Fruit fly (Drosophila melanogaster) whole organism, embryonic: Measurements from ENCODE around the gene Acf.

ENCODE experiments used
- Atf3 ChIP-seq: fragments of 200-800 bp; sonication (Bioruptor generic); optimal IDR thresholded peaks from 3 replicates; lab custom pipeline; 2016; ENCODE audit warnings: missing biosample characterization, missing genetic modification characterization
- B-H1 ChIP-seq: fragments of 200-800 bp; sonication (Bioruptor generic); IDR thresholded peaks from 3 replicates; pipeline ENCODE4 v1.3.6; 2022; ENCODE audit warnings: missing biosample characterization, missing genetic modification characterization
- CG12155 ChIP-seq: fragments of 200-800 bp; sonication (Bioruptor generic); optimal IDR thresholded peaks from 3 replicates; lab custom pipeline; 2016; ENCODE audit warnings: missing biosample characterization, missing genetic modification characterization
- CG12236 ChIP-seq: fragments of 200-800 bp; sonication (Bioruptor generic); optimal IDR thresholded peaks from 2 replicates; lab custom pipeline; 2016; ENCODE audit warnings: missing biosample characterization, missing genetic modification characterization
- CG14014 ChIP-seq: fragments of 200-800 bp; sonication (Bioruptor generic); IDR thresholded peaks from 2 replicates; pipeline ENCODE4 v1.3.6; 2022; ENCODE audit warnings: missing biosample characterization, missing genetic modification characterization
- CG14710 ChIP-seq: fragments of 200-800 bp; sonication (Bioruptor generic); optimal IDR thresholded peaks from 3 replicates; lab custom pipeline; 2019; ENCODE audit warnings: missing biosample characterization, mild to moderate bottlenecking, missing genetic modification characterization, moderate library complexity
- CG14965 ChIP-seq: fragments of 200-800 bp; sonication (Bioruptor generic); optimal IDR thresholded peaks from 2 replicates; lab custom pipeline; 2016; ENCODE audit warnings: missing biosample characterization, missing genetic modification characterization, borderline replicate concordance
- CG15514 ChIP-seq: fragments of 200-800 bp; sonication (Bioruptor generic); optimal IDR thresholded peaks from 3 replicates; lab custom pipeline; 2017; ENCODE audit warnings: missing biosample characterization, missing genetic modification characterization, mild to moderate bottlenecking, moderate library complexity, missing genetic modification reagents
- CG15601 ChIP-seq: fragments of 200-800 bp; sonication (Bioruptor generic); optimal IDR thresholded peaks from 3 replicates; lab custom pipeline; 2019; ENCODE audit warnings: missing biosample characterization, mild to moderate bottlenecking, missing genetic modification characterization, moderate library complexity
- CG1603 ChIP-seq: fragments of 200-800 bp; sonication (Bioruptor generic); optimal IDR thresholded peaks from 2 replicates; lab custom pipeline; 2019; ENCODE audit warnings: missing biosample characterization, mild to moderate bottlenecking, missing genetic modification characterization, moderate library complexity
- CG17186 ChIP-seq: fragments of 200-800 bp; sonication (Bioruptor generic); optimal IDR thresholded peaks from 3 replicates; lab custom pipeline; 2017; ENCODE audit warnings: missing biosample characterization, missing genetic modification reagents, missing genetic modification characterization
- CG30020 ChIP-seq: fragments of 200-800 bp; optimal IDR thresholded peaks from 2 replicates; lab custom pipeline; 2019; ENCODE audit warnings: missing biosample characterization, mild to moderate bottlenecking, missing genetic modification characterization, moderate library complexity
- CG34224 ChIP-seq: fragments of 200-800 bp; sonication (Bioruptor generic); IDR thresholded peaks from 3 replicates; pipeline ENCODE4 v1.3.6; 2022; ENCODE audit warnings: missing biosample characterization, missing genetic modification characterization; ENCODE audit not compliant: partially characterized antibody
- CG4282 ChIP-seq: fragments of 200-800 bp; sonication (Bioruptor generic); optimal IDR thresholded peaks from 2 replicates; lab custom pipeline; 2016; ENCODE audit warnings: missing biosample characterization, missing genetic modification characterization
- CG8944 ChIP-seq: fragments of 200-800 bp; sonication (Bioruptor generic); optimal IDR thresholded peaks from 3 replicates; lab custom pipeline; 2016; ENCODE audit warnings: missing biosample characterization, missing genetic modification characterization
- CG9215 ChIP-seq: fragments of 200-800 bp; sonication (Bioruptor generic); IDR thresholded peaks from 2 replicates; pipeline ENCODE4 v1.3.6; 2022; ENCODE audit warnings: missing biosample characterization, missing genetic modification characterization
- CG9727 ChIP-seq: fragments of 200-800 bp; sonication (Bioruptor generic); optimal IDR thresholded peaks from 3 replicates; lab custom pipeline; 2017; ENCODE audit warnings: missing biosample characterization, mild to moderate bottlenecking, missing genetic modification characterization
- CG9797 ChIP-seq: fragments of 200-800 bp; sonication (Bioruptor generic); optimal IDR thresholded peaks from 3 replicates; lab custom pipeline; 2018; ENCODE audit warnings: missing biosample characterization, mild to moderate bottlenecking, missing genetic modification characterization
- Elba2 ChIP-seq: fragments of 200-800 bp; sonication (Bioruptor generic); optimal IDR thresholded peaks from 3 replicates; lab custom pipeline; 2016; ENCODE audit warnings: missing biosample characterization, missing genetic modification characterization
- H15 ChIP-seq: fragments of 200-800 bp; sonication (Bioruptor generic); IDR thresholded peaks from 3 replicates; pipeline ENCODE4 v1.3.6; 2022; ENCODE audit warnings: missing biosample characterization, missing genetic modification characterization
- HLH4C ChIP-seq: fragments of 200-800 bp; sonication (Bioruptor generic); IDR thresholded peaks from 3 replicates; pipeline ENCODE4 v1.3.6; 2022; ENCODE audit warnings: missing biosample characterization, missing genetic modification characterization; ENCODE audit not compliant: partially characterized antibody
- HLH54F ChIP-seq: fragments of 200-800 bp; sonication (Bioruptor generic); optimal IDR thresholded peaks from 3 replicates; lab custom pipeline; 2016; ENCODE audit warnings: missing biosample characterization, missing genetic modification characterization
- HmgZ ChIP-seq: fragments of 200-800 bp; sonication (Bioruptor generic); optimal IDR thresholded peaks from 2 replicates; lab custom pipeline; 2018; ENCODE audit warnings: missing biosample characterization, mild to moderate bottlenecking, missing genetic modification characterization
- Kr ChIP-seq: fragments of 200-800 bp; sonication (Bioruptor generic); optimal IDR thresholded peaks from 2 replicates; lab custom pipeline; 2017; ENCODE audit warnings: missing biosample characterization, mild to moderate bottlenecking, missing genetic modification characterization
- MBD-R2 ChIP-seq: fragments of 200-800 bp; sonication (Bioruptor generic); IDR thresholded peaks from 2 replicates; pipeline ENCODE4 v1.3.6; 2022; ENCODE audit warnings: missing biosample characterization, missing genetic modification characterization
- MESR4 ChIP-seq: fragments of 200-800 bp; sonication (Bioruptor generic); optimal IDR thresholded peaks from 2 replicates; lab custom pipeline; 2018; ENCODE audit warnings: missing biosample characterization, mild to moderate bottlenecking, missing genetic modification characterization, moderate library complexity
- Optix ChIP-seq: fragments of 200-800 bp; sonication (Bioruptor generic); IDR thresholded peaks from 3 replicates; pipeline ENCODE4 v1.3.6; 2022; ENCODE audit warnings: missing biosample characterization, missing genetic modification characterization
- Pdp1 ChIP-seq, 2 experiments: fragments of 200-800 bp; sonication (Bioruptor generic); optimal IDR thresholded peaks; 3 replicates each; lab custom pipeline; 2016; ENCODE audit warnings: missing biosample characterization in 2 of 2, missing genetic modification characterization in 2 of 2, mild to moderate bottlenecking in 1 of 2, moderate library complexity in 1 of 2
- Tbp ChIP-seq: fragments of >200 bp; optimal IDR thresholded peaks from 2 replicates; lab custom pipeline; 2018; ENCODE audit warnings: missing biosample characterization, missing genetic modification characterization
- bsh ChIP-seq, 2 experiments: fragments of 200-800 bp; sonication (Bioruptor generic); optimal IDR thresholded peaks; 2 replicates each; lab custom pipeline; 2017 to 2018; ENCODE audit warnings: mild to moderate bottlenecking in 2 of 2, missing biosample characterization in 2 of 2, missing genetic modification characterization in 2 of 2, moderate library complexity in 1 of 2
- chm ChIP-seq: fragments of 200-800 bp; sonication (Bioruptor generic); IDR thresholded peaks from 2 replicates; pipeline ENCODE4 v1.3.6; 2022; ENCODE audit warnings: missing biosample characterization, missing genetic modification characterization
- fd102C ChIP-seq: fragments of 200-800 bp; sonication (Bioruptor generic); optimal IDR thresholded peaks from 2 replicates; lab custom pipeline; 2018; ENCODE audit warnings: missing biosample characterization, mild to moderate bottlenecking, missing genetic modification characterization, moderate library complexity
- fd96Cb ChIP-seq: fragments of 200-800 bp; sonication (Bioruptor generic); optimal IDR thresholded peaks from 2 replicates; lab custom pipeline; 2018; ENCODE audit warnings: missing biosample characterization, mild to moderate bottlenecking, missing genetic modification characterization, moderate library complexity
- gce ChIP-seq: fragments of 200-800 bp; sonication (Bioruptor generic); IDR thresholded peaks from 3 replicates; pipeline ENCODE4 v1.3.6; 2022; ENCODE audit warnings: missing biosample characterization, missing genetic modification characterization
- gsb-n ChIP-seq: fragments of 200-800 bp; sonication (Bioruptor generic); optimal IDR thresholded peaks from 3 replicates; lab custom pipeline; 2018; ENCODE audit warnings: missing biosample characterization, mild to moderate bottlenecking, missing genetic modification characterization
- ind ChIP-seq: fragments of 200-800 bp; sonication (Bioruptor generic); optimal IDR thresholded peaks from 3 replicates; lab custom pipeline; 2016; ENCODE audit warnings: missing biosample characterization, missing genetic modification characterization
- inv ChIP-seq: fragments of 200-800 bp; sonication (Bioruptor generic); IDR thresholded peaks from 2 replicates; pipeline ENCODE4 v1.3.6; 2022; ENCODE audit warnings: missing biosample characterization, missing genetic modification characterization; ENCODE audit not compliant: partially characterized antibody
- jigr1 ChIP-seq: fragments of 200-800 bp; sonication (Bioruptor generic); IDR thresholded peaks from 3 replicates; pipeline ENCODE4 v1.3.6; 2022; ENCODE audit warnings: missing biosample characterization, missing genetic modification characterization
- jing ChIP-seq: fragments of 200-800 bp; sonication (Bioruptor generic); optimal IDR thresholded peaks from 2 replicates; lab custom pipeline; 2018; ENCODE audit warnings: missing biosample characterization, mild to moderate bottlenecking, missing genetic modification characterization
- lilli ChIP-seq: fragments of 200-800 bp; sonication (Bioruptor generic); optimal IDR thresholded peaks from 3 replicates; lab custom pipeline; 2016; ENCODE audit warnings: missing biosample characterization, missing genetic modification characterization
- p53 ChIP-seq: fragments of 200-800 bp; sonication (Bioruptor generic); optimal IDR thresholded peaks from 2 replicates; lab custom pipeline; 2016; ENCODE audit warnings: missing biosample characterization, missing genetic modification characterization
- prd ChIP-seq, 3 experiments: fragments of >200 bp in 2 of 3; fragments of 200-800 bp in 1 of 3; sonication (Bioruptor generic) in 1 of 3; optimal IDR thresholded peaks in 2 of 3; IDR thresholded peaks in 1 of 3; 2 replicates in 2 of 3; 3 replicates in 1 of 3; pipeline versions ENCODE4 v1.3.6 to Lab custom; 2017 to 2022; ENCODE audit warnings: missing biosample characterization in 1 of 3, missing genetic modification characterization in 1 of 3
- repo ChIP-seq: fragments of 200-800 bp; sonication (Bioruptor generic); optimal IDR thresholded peaks from 2 replicates; lab custom pipeline; 2016; ENCODE audit warnings: missing biosample characterization, missing genetic modification characterization
- scrt ChIP-seq: fragments of 200-800 bp; sonication (Bioruptor generic); optimal IDR thresholded peaks from 2 replicates; lab custom pipeline; 2018; ENCODE audit warnings: missing biosample characterization, mild to moderate bottlenecking, missing genetic modification characterization, moderate library complexity
- sqz ChIP-seq: fragments of 200-800 bp; sonication (Bioruptor generic); optimal IDR thresholded peaks from 3 replicates; lab custom pipeline; 2018; ENCODE audit warnings: missing biosample characterization, mild to moderate bottlenecking, missing genetic modification characterization
- tll ChIP-seq, 2 experiments: fragments of 200-800 bp in 1 of 2; fragments of >200 bp in 1 of 2; sonication (Bioruptor generic) in 1 of 2; optimal IDR thresholded peaks; 2 replicates each; lab custom pipeline; 2017 to 2019; ENCODE audit warnings: missing biosample characterization in 2 of 2, missing genetic modification characterization in 2 of 2, mild to moderate bottlenecking in 1 of 2, moderate library complexity in 1 of 2
- tup ChIP-seq: fragments of 200-800 bp; sonication (Bioruptor generic); optimal IDR thresholded peaks from 2 replicates; lab custom pipeline; 2016; ENCODE audit warnings: missing biosample characterization, mild to moderate bottlenecking, missing genetic modification characterization, moderate library complexity
- usp ChIP-seq: fragments of >200 bp; optimal IDR thresholded peaks from 2 replicates; lab custom pipeline; 2017; ENCODE audit warnings: missing biosample characterization, missing genetic modification characterization
- yki ChIP-seq: fragments of >200 bp; optimal IDR thresholded peaks from 3 replicates; lab custom pipeline; 2018
- zf30C ChIP-seq: fragments of 200-800 bp; sonication (Bioruptor generic); optimal IDR thresholded peaks from 3 replicates; lab custom pipeline; 2018; ENCODE audit warnings: missing biosample characterization, mild to moderate bottlenecking, missing genetic modification characterization

The Acf gene

DNA sequence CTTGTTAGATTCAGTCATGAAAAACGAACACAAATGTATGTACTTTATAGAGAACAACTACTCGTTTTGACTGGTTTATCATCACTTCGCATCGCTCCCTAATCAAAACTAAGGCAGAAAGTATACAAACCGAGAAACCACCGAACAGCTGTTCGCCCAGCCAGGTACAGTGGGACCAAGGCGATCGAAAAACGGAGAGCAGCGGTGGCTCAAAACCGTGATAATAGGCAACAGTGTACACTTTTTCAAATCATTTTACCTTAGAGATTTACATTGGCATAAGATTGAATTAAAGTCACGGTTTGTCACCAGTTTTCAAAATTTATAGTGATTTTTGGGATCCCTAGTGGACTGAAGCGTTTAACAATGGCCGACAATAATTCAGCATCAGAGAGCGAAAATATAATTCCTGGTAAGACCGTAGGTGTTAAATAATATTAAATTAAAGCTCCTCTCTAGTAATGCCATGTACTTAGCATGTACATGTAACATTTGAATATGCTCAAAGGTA lies 11.5 kb downstream of the Acf start, which contains the start of the genes CG42233 and CG1971 (continued):
- TF ChIP-seq usp (GFP tag; lab: Kevin White, UChicago) (no peak), prd (optimal IDR thresholded peaks at IDR 0.05; lab: Kevin White, UChicago) (no peak), prd (GFP tag; IDR thresholded peaks at IDR 0.05; lab: Robert Waterston, UW) (peak; percentile 31; the same call in 1 of the 3 replicates), inv (GFP tag; lab: Robert Waterston, UW) (no peak), ind (GFP tag; lab: Kevin White, UChicago) (peak; percentile 30), sqz (GFP tag; lab: Kevin White, UChicago) (no peak), repo (no peak), zf30C (GFP tag; lab: Kevin White, UChicago) (no peak), CG17186 (GFP tag; lab: Kevin White, UChicago) (no peak), chm (GFP tag; lab: Robert Waterston, UW) (no peak), fd102C (no peak), CG14965 (GFP tag; lab: Kevin White, UChicago) (no peak), HLH4C (GFP tag; lab: Robert Waterston, UW) (no peak), CG14710 (tag; lab: Kevin White, UChicago) (peak; percentile 49), CG9215 (GFP tag; lab: Robert Waterston, UW) (no peak), CG12155 (GFP tag; lab: Kevin White, UChicago) (peak; percentile 4), jigr1 (GFP tag; lab: Robert Waterston, UW) (no peak), Atf3 (GFP tag; lab: Kevin White, UChicago) (no peak), tll (GFP tag; optimal IDR thresholded peaks at IDR 0.05; lab: Kevin White, UChicago) (no peak), bsh (GFP tag; optimal IDR thresholded peaks at IDR 0.05; lab: Kevin White, UChicago) (no peak), Tbp (GFP tag; lab: Kevin White, UChicago) (no peak), CG8944 (GFP tag; lab: Kevin White, UChicago) (no peak), yki (no peak), MBD-R2 (GFP tag; lab: Robert Waterston, UW) (peak; percentile 48), CG14014 (GFP tag; lab: Robert Waterston, UW) (0 out of 2 replicates have a peak, but pooled peaks have one; percentile 19), Elba2 (GFP tag; lab: Kevin White, UChicago) (no peak), Kr (GFP tag; lab: Kevin White, UChicago) (no peak), jing (no peak), CG1603 (tag; lab: Kevin White, UChicago) (peak; percentile 52), lilli (GFP tag; lab: Kevin White, UChicago) (no peak), CG30020 (tag; lab: Kevin White, UChicago) (no peak), p53 (GFP tag; lab: Kevin White, UChicago) (no peak), CG9797 (GFP tag; lab: Kevin White, UChicago) (no peak), CG15514 (GFP tag; lab: Kevin White, UChicago) (peak; percentile 37), H15 (GFP tag; lab: Robert Waterston, UW) (0 out of 3 replicates have a peak, but pooled peaks have one; percentile 22), CG34224 (GFP tag; lab: Robert Waterston, UW) (no peak), scrt (no peak), Pdp1 (GFP tag; optimal IDR thresholded peaks at IDR 0.05; lab: Kevin White, UChicago) (peak in 1 of 2 experiments; percentile 28), Optix (GFP tag; lab: Robert Waterston, UW) (no peak), tup (GFP tag; lab: Kevin White, UChicago) (no peak), CG12236 (GFP tag; lab: Kevin White, UChicago) (no peak), HLH54F (GFP tag; lab: Kevin White, UChicago) (peak; percentile 19), gsb-n (tag; lab: Kevin White, UChicago) (no peak), MESR4 (peak; percentile 19), HmgZ (peak; percentile 3), gce (GFP tag; lab: Robert Waterston, UW) (no peak; the same call in 2 of the 3 replicates), fd96Cb (tag; lab: Kevin White, UChicago) (no peak), B-H1 (no peak), CG9727 (GFP tag; lab: Kevin White, UChicago) (peak; percentile 0), CG15601 (tag; lab: Kevin White, UChicago) (no peak), CG4282 (GFP tag; lab: Kevin White, UChicago) (peak; percentile 73)
